Worm (Caenorhabditis elegans) whole organism, young adult: ENCODE measurements around the gene Y27F2A.11.

Source experiments
- F52B5.7 ChIP-seq: sonication (generic microtip); optimal IDR thresholded peaks from 2 replicates; lab custom pipeline; 2016; ENCODE audit warnings: mild to moderate bottlenecking, missing genetic modification characterization, missing compliant biosample characterization
- dpff-1 ChIP-seq: sonication (generic microtip); optimal IDR thresholded peaks from 2 replicates; lab custom pipeline; 2017; ENCODE audit warnings: mild to moderate bottlenecking, missing genetic modification characterization, missing compliant biosample characterization
- egl-44 ChIP-seq: fragments of 200-800 bp; sonication (Bioruptor generic); IDR thresholded peaks from 2 replicates; pipeline ENCODE4 v1.3.6; 2022; ENCODE audit warnings: missing genetic modification reagents, missing genetic modification characterization, missing compliant biosample characterization
- lir-1 ChIP-seq: fragments of 200-800 bp; sonication (Bioruptor generic); conservative IDR thresholded peaks from 2 replicates; pipeline ENCODE4 v1.3.6; 2022; ENCODE audit warnings: missing genetic modification reagents, missing genetic modification characterization, missing compliant biosample characterization
- pha-4 ChIP-seq: fragments of 150-350 bp; sonication (generic microtip); optimal IDR thresholded peaks from 2 replicates; lab custom pipeline; 2014; ENCODE audit warnings: missing biosample characterization, missing genetic modification reagents, missing genetic modification characterization
- unc-130 ChIP-seq: sonication (generic microtip); optimal IDR thresholded peaks from 2 replicates; lab custom pipeline; 2016; ENCODE audit warnings: missing genetic modification reagents, missing genetic modification characterization, missing compliant biosample characterization
- unc-62 ChIP-seq: fragments of 150-350 bp; optimal IDR thresholded peaks from 2 replicates; lab custom pipeline; 2014; ENCODE audit warnings: missing biosample characterization, missing genetic modification reagents, missing genetic modification characterization

- TF ChIP-seq F52B5.7 (tag; lab: Kevin White, UChicago) (no peak), unc-130 (GFP tag; lab: Kevin White, UChicago) (no peak), pha-4 (no peak), dpff-1 (tag; lab: Kevin White, UChicago) (no peak), unc-62 (GFP tag; lab: Kevin White, UChicago) (no peak), egl-44 (GFP tag; lab: Robert Waterston, UW) (no peak), lir-1 (GFP tag; lab: Robert Waterston, UW) (no peak)
Measured at ce11 chrII:3240207-3240606, 51.1 kb downstream of the Y27F2A.11 start, which contains the start of gene C17F4.3.
